Worm (Caenorhabditis elegans) whole organism, late embryonic: ENCODE measurements around the gene W10G11.2.
A peak's percentile ranks its signal among the peaks of the same experiment; 100 is the strongest.

Source experiments
- ama-1 ChIP-seq: fragments of 150-350 bp; optimal IDR thresholded peaks from 2 replicates; lab custom pipeline; 2014
- ceh-14 ChIP-seq: sonication (generic microtip); optimal IDR thresholded peaks from 2 replicates; lab custom pipeline; 2016; ENCODE audit warnings: missing genotype, missing genetic modification characterization, missing compliant biosample characterization
- ceh-18 ChIP-seq: sonication (generic microtip); optimal IDR thresholded peaks from 2 replicates; lab custom pipeline; 2016; ENCODE audit warnings: missing genetic modification characterization, missing compliant biosample characterization
- ceh-48 ChIP-seq: sonication (generic microtip); optimal IDR thresholded peaks from 2 replicates; lab custom pipeline; 2016; ENCODE audit warnings: missing genetic modification characterization, inconsistent platforms, missing compliant biosample characterization
- eyg-1 ChIP-seq: sonication (generic microtip); optimal IDR thresholded peaks from 2 replicates; lab custom pipeline; 2016; ENCODE audit warnings: missing genotype, missing genetic modification characterization, missing compliant biosample characterization
- fkh-6 ChIP-seq: sonication (generic microtip); optimal IDR thresholded peaks from 2 replicates; lab custom pipeline; 2016; ENCODE audit warnings: missing genetic modification characterization, missing compliant biosample characterization
- hlh-30 ChIP-seq: sonication (generic microtip); optimal IDR thresholded peaks from 2 replicates; lab custom pipeline; 2017; ENCODE audit warnings: antibody characterized with exemption, missing genetic modification characterization, missing compliant biosample characterization; ENCODE audit not compliant: insufficient read depth
- tbx-7 ChIP-seq: sonication (generic microtip); optimal IDR thresholded peaks from 2 replicates; lab custom pipeline; 2016; ENCODE audit warnings: missing genotype, missing genetic modification characterization, missing compliant biosample characterization

DNA sequence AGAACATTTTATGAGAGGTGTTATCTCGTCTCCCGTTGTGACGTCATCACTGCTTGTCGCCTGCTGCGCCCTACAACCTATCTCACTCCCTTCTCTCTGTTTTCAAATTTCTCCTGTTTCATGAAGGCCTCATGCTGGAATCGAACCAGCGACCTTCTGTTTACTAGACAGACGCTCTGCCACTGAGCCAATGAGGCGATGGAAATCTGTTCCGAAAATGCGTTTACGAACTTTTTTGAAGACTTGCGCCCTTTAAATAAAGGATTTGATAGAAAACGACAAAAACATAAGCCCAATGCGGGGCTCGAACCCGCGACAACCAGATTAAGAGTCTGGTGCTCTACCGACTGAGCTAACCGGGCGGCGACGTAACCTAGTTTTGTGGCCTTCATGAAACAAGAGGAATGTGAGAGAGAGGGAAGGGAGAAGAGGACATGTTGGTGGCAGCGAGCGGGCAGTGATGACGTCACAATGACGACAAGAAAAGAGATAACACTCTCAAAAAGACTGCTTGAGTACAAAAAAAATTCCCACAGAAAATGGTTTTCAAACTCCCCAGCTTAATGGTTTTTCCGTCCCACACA is 42.4 kb downstream of the W10G11.2 start, which contains the start of gene clec-126:
- peak; percentile 53 for TF ChIP-seq ceh-48 (tag; lab: Kevin White, UChicago)
- peak; percentile 71 for TF ChIP-seq ceh-18 (tag; lab: Kevin White, UChicago)
- peak; percentile 59 for TF ChIP-seq tbx-7 (tag; lab: Kevin White, UChicago)
- TF ChIP-seq eyg-1 (tag; lab: Kevin White, UChicago): peak; percentile 81
- peak; percentile 43 for TF ChIP-seq hlh-30 (tag; lab: Kevin White, UChicago)
- peak; percentile 77 for TF ChIP-seq ceh-14 (tag; lab: Kevin White, UChicago)
- TF ChIP-seq fkh-6 (tag; lab: Kevin White, UChicago): peak; percentile 76
- TF ChIP-seq ama-1: no peak
